Fruit fly (Drosophila melanogaster) whole organism, embryonic: Measurements from ENCODE around the gene IFT54.

Experiments used
- ATbp ChIP-seq: fragments of 200-800 bp; sonication (Bioruptor generic); optimal IDR thresholded peaks from 2 replicates; lab custom pipeline; 2017; ENCODE audit warnings: missing biosample characterization, mild to moderate bottlenecking, missing genetic modification characterization, missing genetic modification reagents
- CG10274 ChIP-seq: fragments of 200-800 bp; sonication (Bioruptor generic); optimal IDR thresholded peaks from 3 replicates; lab custom pipeline; 2017; ENCODE audit warnings: missing biosample characterization, mild to moderate bottlenecking, missing genetic modification characterization
- CG10321 ChIP-seq: fragments of 200-800 bp; sonication (Bioruptor generic); IDR thresholded peaks from 2 replicates; pipeline ENCODE4 v1.3.6; 2022; ENCODE audit warnings: missing biosample characterization, missing genetic modification characterization
- CG10431 ChIP-seq: fragments of 200-800 bp; sonication (Bioruptor generic); optimal IDR thresholded peaks from 3 replicates; lab custom pipeline; 2018; ENCODE audit warnings: missing biosample characterization, mild to moderate bottlenecking, missing genetic modification characterization
- CG11504 ChIP-seq: fragments of 200-800 bp; sonication (Bioruptor generic); optimal IDR thresholded peaks from 3 replicates; lab custom pipeline; 2019; ENCODE audit warnings: missing biosample characterization, mild to moderate bottlenecking, missing genetic modification characterization, moderate library complexity
- CG11560 ChIP-seq: fragments of 200-800 bp; sonication (Bioruptor generic); IDR thresholded peaks from 3 replicates; pipeline ENCODE4 v1.3.6; 2022; ENCODE audit warnings: missing biosample characterization, missing genetic modification characterization
- CG12236 ChIP-seq: fragments of 200-800 bp; sonication (Bioruptor generic); optimal IDR thresholded peaks from 2 replicates; lab custom pipeline; 2016; ENCODE audit warnings: missing biosample characterization, missing genetic modification characterization
- CG1529 ChIP-seq: fragments of 200-800 bp; sonication (Bioruptor generic); optimal IDR thresholded peaks from 3 replicates; lab custom pipeline; 2018; ENCODE audit warnings: missing biosample characterization, missing genetic modification characterization
- CG1603 ChIP-seq: fragments of 200-800 bp; sonication (Bioruptor generic); optimal IDR thresholded peaks from 2 replicates; lab custom pipeline; 2019; ENCODE audit warnings: missing biosample characterization, mild to moderate bottlenecking, missing genetic modification characterization, moderate library complexity
- CG17612 ChIP-seq: fragments of 200-800 bp; sonication (Bioruptor generic); IDR thresholded peaks from 2 replicates; pipeline ENCODE4 v1.3.6; 2022; ENCODE audit warnings: missing biosample characterization, missing genetic modification characterization
- CG18619 ChIP-seq: fragments of 200-800 bp; sonication (Bioruptor generic); optimal IDR thresholded peaks from 3 replicates; lab custom pipeline; 2017; ENCODE audit warnings: missing biosample characterization, mild to moderate bottlenecking, missing genetic modification characterization
- CG3065 ChIP-seq: fragments of 200-800 bp; sonication (Bioruptor generic); optimal IDR thresholded peaks from 2 replicates; lab custom pipeline; 2016; ENCODE audit warnings: missing biosample characterization, missing genetic modification characterization
- CG3163 ChIP-seq: fragments of 200-800 bp; sonication (Bioruptor generic); optimal IDR thresholded peaks from 3 replicates; lab custom pipeline; 2016; ENCODE audit warnings: missing biosample characterization, missing genetic modification characterization
- CG43689 ChIP-seq: fragments of 200-800 bp; sonication (Bioruptor generic); IDR thresholded peaks from 2 replicates; pipeline ENCODE4 v1.3.6; 2022; ENCODE audit warnings: missing biosample characterization, missing genetic modification characterization
- CG6791 ChIP-seq: fragments of 200-800 bp; sonication (Bioruptor generic); IDR thresholded peaks from 3 replicates; pipeline ENCODE4 v1.3.6; 2022; ENCODE audit warnings: missing biosample characterization, missing genetic modification characterization; ENCODE audit not compliant: partially characterized antibody
- CG7556 ChIP-seq: fragments of 200-800 bp; sonication (Bioruptor generic); optimal IDR thresholded peaks from 2 replicates; lab custom pipeline; 2017; ENCODE audit warnings: missing biosample characterization, mild to moderate bottlenecking, missing genetic modification characterization
- CG9817 ChIP-seq: fragments of 200-800 bp; sonication (Bioruptor generic); optimal IDR thresholded peaks from 2 replicates; lab custom pipeline; 2018; ENCODE audit warnings: missing biosample characterization, mild to moderate bottlenecking, missing genetic modification characterization, moderate library complexity
- Dip2 ChIP-seq: fragments of 200-800 bp; sonication (Bioruptor generic); IDR thresholded peaks from 2 replicates; pipeline ENCODE4 v1.3.6; 2022; ENCODE audit warnings: missing biosample characterization, missing genetic modification characterization
- Dp ChIP-seq: fragments of 200-800 bp; sonication (Bioruptor generic); optimal IDR thresholded peaks from 2 replicates; lab custom pipeline; 2018; ENCODE audit warnings: missing biosample characterization, mild to moderate bottlenecking, missing genetic modification characterization, moderate library complexity
- ERR ChIP-seq: fragments of 200-800 bp; sonication (Bioruptor generic); optimal IDR thresholded peaks from 2 replicates; lab custom pipeline; 2016; ENCODE audit warnings: missing biosample characterization, missing genetic modification characterization
- Hand ChIP-seq: fragments of 200-800 bp; sonication (Bioruptor generic); optimal IDR thresholded peaks from 2 replicates; lab custom pipeline; 2017; ENCODE audit warnings: mild to moderate bottlenecking, missing biosample characterization, missing genetic modification reagents, missing genetic modification characterization
- Hr39 ChIP-seq: fragments of >200 bp; optimal IDR thresholded peaks from 2 replicates; lab custom pipeline; 2017
- Lim3 ChIP-seq: fragments of 200-800 bp; sonication (Bioruptor generic); IDR thresholded peaks from 2 replicates; pipeline ENCODE4 v1.3.6; 2022; ENCODE audit warnings: missing biosample characterization, missing genetic modification characterization
- Med ChIP-seq: fragments of 200-800 bp; sonication (Bioruptor generic); peaks from one replicate; lab custom pipeline; 2016; ENCODE audit warnings: missing biosample characterization, missing genetic modification characterization, mild to moderate bottlenecking, inconsistent platforms, moderate library complexity
- Myb ChIP-seq: fragments of 200-800 bp; sonication (Bioruptor generic); optimal IDR thresholded peaks from 2 replicates; lab custom pipeline; 2016; ENCODE audit warnings: missing biosample characterization, missing genetic modification characterization
- Neu2 ChIP-seq: fragments of 200-800 bp; sonication (Bioruptor generic); optimal IDR thresholded peaks from 3 replicates; lab custom pipeline; 2016; ENCODE audit warnings: missing biosample characterization, missing genetic modification characterization, borderline replicate concordance
- Nf-YA ChIP-seq: fragments of 200-800 bp; sonication (Bioruptor generic); IDR thresholded peaks from 2 replicates; pipeline ENCODE4 v1.3.6; 2022; ENCODE audit warnings: missing biosample characterization, missing genetic modification characterization
- Pdp1 ChIP-seq, 2 experiments: fragments of 200-800 bp; sonication (Bioruptor generic); optimal IDR thresholded peaks; 3 replicates each; lab custom pipeline; 2016; ENCODE audit warnings: missing biosample characterization in 2 of 2, missing genetic modification characterization in 2 of 2, mild to moderate bottlenecking in 1 of 2, moderate library complexity in 1 of 2
- Ravus ChIP-seq: fragments of 200-800 bp; sonication (Bioruptor generic); IDR thresholded peaks from 2 replicates; pipeline ENCODE4 v1.3.6; 2022; ENCODE audit warnings: missing biosample characterization, missing genetic modification characterization
- Rx ChIP-seq: fragments of 200-800 bp; sonication (Bioruptor generic); IDR thresholded peaks from 2 replicates; pipeline ENCODE4 v1.3.6; 2022; ENCODE audit warnings: missing biosample characterization, missing genetic modification characterization
- Sin3A ChIP-seq: fragments of >200 bp; optimal IDR thresholded peaks from 2 replicates; lab custom pipeline; 2018
- Six4 ChIP-seq: fragments of 200-800 bp; sonication (Bioruptor generic); optimal IDR thresholded peaks from 2 replicates; lab custom pipeline; 2016; ENCODE audit warnings: missing biosample characterization, missing genetic modification characterization
- ara ChIP-seq: fragments of 200-800 bp; sonication (Bioruptor generic); IDR thresholded peaks from 2 replicates; pipeline ENCODE4 v1.3.6; 2022; ENCODE audit warnings: missing biosample characterization, missing genetic modification characterization
- bowl ChIP-seq: fragments of 200-800 bp; sonication (Bioruptor generic); IDR thresholded peaks from 2 replicates; pipeline ENCODE4 v1.3.6; 2022; ENCODE audit warnings: missing biosample characterization, missing genetic modification characterization
- crp ChIP-seq, 2 experiments: fragments of 200-800 bp; sonication (Bioruptor generic); optimal IDR thresholded peaks; 2 replicates in 1 of 2; 3 replicates in 1 of 2; lab custom pipeline; 2017; ENCODE audit warnings: missing biosample characterization in 2 of 2, missing genetic modification characterization in 2 of 2, mild to moderate bottlenecking in 1 of 2, moderate library complexity in 1 of 2
- exex ChIP-seq: fragments of 200-800 bp; sonication (Bioruptor generic); optimal IDR thresholded peaks from 4 replicates; lab custom pipeline; 2018; ENCODE audit warnings: missing biosample characterization, mild to moderate bottlenecking, missing genetic modification characterization, moderate library complexity
- fd3F ChIP-seq: fragments of 200-800 bp; sonication (Bioruptor generic); optimal IDR thresholded peaks from 2 replicates; lab custom pipeline; 2018; ENCODE audit warnings: missing biosample characterization, mild to moderate bottlenecking, missing genetic modification characterization, moderate library complexity
- gsb-n ChIP-seq: fragments of 200-800 bp; sonication (Bioruptor generic); optimal IDR thresholded peaks from 3 replicates; lab custom pipeline; 2018; ENCODE audit warnings: missing biosample characterization, mild to moderate bottlenecking, missing genetic modification characterization
- her ChIP-seq: fragments of 200-800 bp; sonication (Bioruptor generic); optimal IDR thresholded peaks from 2 replicates; lab custom pipeline; 2016; ENCODE audit warnings: missing biosample characterization, missing genetic modification characterization
- hth ChIP-seq: fragments of >200 bp; optimal IDR thresholded peaks from 2 replicates; lab custom pipeline; 2017; ENCODE audit warnings: inconsistent platforms
- jing ChIP-seq: fragments of 200-800 bp; sonication (Bioruptor generic); optimal IDR thresholded peaks from 2 replicates; lab custom pipeline; 2018; ENCODE audit warnings: missing biosample characterization, mild to moderate bottlenecking, missing genetic modification characterization
- lov ChIP-seq, 2 experiments: fragments of 200-800 bp in 1 of 2; fragments of >200 bp in 1 of 2; sonication (Bioruptor generic) in 1 of 2; IDR thresholded peaks in 1 of 2; optimal IDR thresholded peaks in 1 of 2; 2 replicates in 1 of 2; 3 replicates in 1 of 2; pipeline versions ENCODE4 v1.3.6 to Lab custom; 2017 to 2022; ENCODE audit warnings: missing biosample characterization in 1 of 2, missing genetic modification characterization in 1 of 2
- row ChIP-seq: fragments of 200-800 bp; sonication (Bioruptor generic); IDR thresholded peaks from 3 replicates; pipeline ENCODE4 v1.3.6; 2022; ENCODE audit warnings: missing biosample characterization, missing genetic modification characterization
- sim ChIP-seq: fragments of 200-800 bp; sonication (Bioruptor generic); IDR thresholded peaks from 2 replicates; pipeline ENCODE4 v1.3.6; 2022; ENCODE audit warnings: missing biosample characterization, missing genetic modification characterization
- stc ChIP-seq: fragments of 200-800 bp; sonication (Bioruptor generic); IDR thresholded peaks from 2 replicates; pipeline ENCODE4 v1.3.6; 2022; ENCODE audit warnings: missing biosample characterization, missing genetic modification characterization
- tio ChIP-seq: fragments of 200-800 bp; sonication (Bioruptor generic); optimal IDR thresholded peaks from 2 replicates; lab custom pipeline; 2017; ENCODE audit warnings: missing biosample characterization, missing genetic modification characterization, inconsistent platforms
- unc-4 ChIP-seq: fragments of 200-800 bp; sonication (Bioruptor generic); IDR thresholded peaks from 2 replicates; pipeline ENCODE4 v1.3.6; 2022; ENCODE audit warnings: missing biosample characterization, missing genetic modification characterization; ENCODE audit not compliant: partially characterized antibody
- wdn ChIP-seq: fragments of 200-800 bp; sonication (Bioruptor generic); IDR thresholded peaks from 2 replicates; pipeline ENCODE4 v1.3.6; 2022; ENCODE audit warnings: missing biosample characterization, missing genetic modification characterization
- yki ChIP-seq: fragments of >200 bp; optimal IDR thresholded peaks from 3 replicates; lab custom pipeline; 2018
- zfh1 ChIP-seq: fragments of 200-800 bp; sonication (Bioruptor generic); IDR thresholded peaks from 3 replicates; pipeline ENCODE4 v1.3.6; 2022; ENCODE audit warnings: missing biosample characterization, missing genetic modification characterization

Gene IFT54

dm6 chr3R:14288669-14289383 is 13.4 kb upstream of the IFT54 start, which contains the start of gene red (continued):
- peak; percentile 62 for TF ChIP-seq fd3F (GFP tag; lab: Kevin White, UChicago)
- no peak for TF ChIP-seq CG10431
- TF ChIP-seq Myb: no peak
- TF ChIP-seq ATbp (GFP tag; lab: Kevin White, UChicago): peak; percentile 63
- TF ChIP-seq jing: peak; percentile 23
- no peak for TF ChIP-seq CG3065
- TF ChIP-seq CG1603 (tag; lab: Kevin White, UChicago): peak; percentile 47
- TF ChIP-seq CG18619 (GFP tag; lab: Kevin White, UChicago): peak; percentile 78
- TF ChIP-seq CG6791 (GFP tag; lab: Robert Waterston, UW): no peak; the same call in 2 of the 3 replicates
- peak; percentile 17 for TF ChIP-seq ERR
- TF ChIP-seq Dip2 (GFP tag; lab: Robert Waterston, UW): no peak
- no peak for TF ChIP-seq Nf-YA (GFP tag; lab: Robert Waterston, UW)
- TF ChIP-seq Lim3 (GFP tag; lab: Robert Waterston, UW): peak; percentile 39; the same call in 1 of the 2 replicates
- peak; percentile 28 for TF ChIP-seq Ravus (GFP tag; lab: Robert Waterston, UW)
- TF ChIP-seq hth (lab: Kevin White, UChicago): no peak
- peak in 1 of 2 experiments; percentile 19 for TF ChIP-seq crp (GFP tag; optimal IDR thresholded peaks at IDR 0.05; lab: Kevin White, UChicago)
- TF ChIP-seq wdn: peak; percentile 77; the same call in 1 of the 2 replicates
- TF ChIP-seq bowl (GFP tag; lab: Robert Waterston, UW): no peak
- peak; percentile 70 for TF ChIP-seq Hand (GFP tag; lab: Kevin White, UChicago)
- peak; percentile 67 for TF ChIP-seq CG9817 (tag; lab: Kevin White, UChicago)
- TF ChIP-seq tio (GFP tag; lab: Kevin White, UChicago): peak; percentile 46
- peak; percentile 63 for TF ChIP-seq CG1529
- peak; percentile 11; the same call in 1 of the 2 replicates for TF ChIP-seq CG43689 (GFP tag; lab: Robert Waterston, UW)
- peak; percentile 79 for TF ChIP-seq CG7556 (GFP tag; lab: Kevin White, UChicago)
- peak; percentile 65 for TF ChIP-seq Six4 (GFP tag; lab: Kevin White, UChicago)
- peak; percentile 68 for TF ChIP-seq CG10274
- TF ChIP-seq unc-4 (GFP tag; lab: Robert Waterston, UW): peak; percentile 47
- TF ChIP-seq CG11504 (tag; lab: Kevin White, UChicago): peak; percentile 84
- TF ChIP-seq CG11560: peak; percentile 43; the same call in 1 of the 3 replicates
- TF ChIP-seq Med (GFP tag; lab: Kevin White, UChicago): peak; percentile 86
- no peak for TF ChIP-seq Hr39 (lab: Kevin White, UChicago)
- TF ChIP-seq CG12236 (GFP tag; lab: Kevin White, UChicago): no peak
- peak; percentile 66 for TF ChIP-seq ara (GFP tag; lab: Robert Waterston, UW)
- peak; percentile 96 for TF ChIP-seq exex
- no peak for TF ChIP-seq yki (lab: Kevin White, UChicago)
- no peak for TF ChIP-seq Sin3A (lab: Kevin White, UChicago)
- peak; percentile 87 for TF ChIP-seq CG3163 (GFP tag; lab: Kevin White, UChicago)
- TF ChIP-seq lov (optimal IDR thresholded peaks at IDR 0.05; lab: Kevin White, UChicago): no peak
- no peak for TF ChIP-seq lov (GFP tag; IDR thresholded peaks at IDR 0.05; lab: Robert Waterston, UW)
- 0 out of 2 replicates have a peak, but pooled peaks have one; percentile 30 for TF ChIP-seq Rx (GFP tag; lab: Robert Waterston, UW)
- TF ChIP-seq Neu2 (GFP tag; lab: Kevin White, UChicago): no peak
- peak; percentile 19 to 31 for TF ChIP-seq Pdp1 (GFP tag; optimal IDR thresholded peaks at IDR 0.05; lab: Kevin White, UChicago)
- peak; percentile 52 for TF ChIP-seq stc (GFP tag; lab: Robert Waterston, UW)
- TF ChIP-seq zfh1 (GFP tag; lab: Robert Waterston, UW): peak; percentile 65
- TF ChIP-seq row (GFP tag; lab: Robert Waterston, UW): peak; percentile 90
- TF ChIP-seq CG10321 (GFP tag; lab: Robert Waterston, UW): no peak
- TF ChIP-seq her (GFP tag; lab: Kevin White, UChicago): no peak
- TF ChIP-seq Dp: no peak
- TF ChIP-seq CG17612 (GFP tag; lab: Robert Waterston, UW): no peak
- no peak for TF ChIP-seq sim (GFP tag; lab: Robert Waterston, UW)
- TF ChIP-seq gsb-n (tag; lab: Kevin White, UChicago): no peak
